Worm (Caenorhabditis elegans): ENCODE data around the gene T25B9.9.

The T25B9.9 gene

DNA sequence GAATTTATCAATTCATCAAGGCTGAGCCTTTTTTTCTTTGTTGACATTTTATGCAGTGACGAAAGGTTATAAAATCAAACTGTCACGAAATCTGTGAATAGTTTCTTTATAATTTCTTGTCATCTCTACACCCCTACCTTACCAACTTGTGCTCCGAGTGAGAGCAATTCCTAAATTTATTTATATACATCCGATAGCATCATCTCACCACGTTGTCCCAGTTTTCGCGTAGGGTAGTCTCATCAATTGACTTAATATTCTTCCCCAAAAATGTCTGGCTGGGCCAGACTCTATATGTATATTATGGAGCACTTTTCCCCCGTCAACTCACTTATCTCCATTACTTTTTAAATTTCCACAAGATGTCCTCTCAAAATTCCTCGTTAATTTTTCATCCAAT is 55.9 kb downstream of the T25B9.9 start:
- TF ChIP-seq lin-13 (tag; optimal IDR thresholded peaks at IDR 0.05) (no peak), elt-1 (tag; optimal IDR thresholded peaks at IDR 0.05; ENCODE audit: borderline replicate concordance, insufficient read depth) (no peak), nhr-237 (tag; optimal IDR thresholded peaks at IDR 0.05) (no peak), ceh-83 (GFP tag; optimal IDR thresholded peaks at IDR 0.05) (no peak), zip-8 (tag; optimal IDR thresholded peaks at IDR 0.05) (no peak)

DNA sequence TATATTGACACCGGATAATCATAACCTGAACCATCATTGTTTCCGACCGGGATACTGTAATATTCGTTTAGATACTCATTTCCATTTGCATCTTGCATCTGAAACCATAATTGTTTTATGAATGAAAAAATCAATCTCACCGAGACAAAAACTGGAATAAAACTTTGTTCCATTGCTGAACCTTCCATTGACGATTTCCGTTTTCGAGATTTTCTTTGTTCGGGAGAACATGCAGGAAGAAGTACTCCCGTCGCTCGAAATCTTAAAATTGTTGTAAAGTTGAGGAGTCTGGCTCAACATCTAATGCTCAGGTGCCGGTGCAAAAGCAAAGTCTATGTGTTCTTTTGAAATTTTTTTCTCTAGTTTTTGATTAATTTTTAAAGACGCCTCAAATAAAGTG is 56.6 kb downstream of the T25B9.9 start:
- TF ChIP-seq bed-3 (GFP tag; optimal IDR thresholded peaks at IDR 0.05) (no peak), nhr-2 (tag; optimal IDR thresholded peaks at IDR 0.05) (no peak), pha-4 (tag; optimal IDR thresholded peaks at IDR 0.05) (no peak), ceh-43 (GFP tag; optimal IDR thresholded peaks at IDR 0.05) (no peak)

Data from whole organism, mixed stage, embryonic.